Fruit fly (Drosophila melanogaster): ENCODE results near the gene Pgant7.

Gene Pgant7

DNA sequence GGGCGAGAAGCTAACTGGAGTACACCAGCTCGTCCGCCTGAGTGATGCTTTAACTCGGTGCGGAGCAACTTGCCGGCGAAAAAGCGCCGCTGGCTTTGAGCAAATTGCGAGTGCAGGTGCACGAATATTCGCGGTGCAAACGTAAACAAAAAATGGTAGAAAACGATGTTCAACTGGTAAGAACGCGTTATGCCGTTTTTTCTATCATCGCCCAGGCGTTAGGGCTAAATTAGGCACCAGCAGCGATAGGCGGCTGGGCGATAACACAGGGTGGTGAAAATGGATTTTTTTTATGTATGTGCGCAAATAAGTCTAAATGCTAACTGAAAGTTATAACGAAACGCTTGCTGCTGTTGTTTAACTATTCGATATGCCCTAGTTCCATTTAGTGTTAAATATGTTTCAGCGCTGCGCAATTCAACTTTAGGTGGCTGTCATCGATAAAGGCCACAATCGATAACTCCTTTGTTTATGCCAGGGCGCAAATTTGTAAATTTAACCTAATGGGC is at the start of gene Pgant7, which contains the start of gene Xrcc2:
Gene Pgant7, minus strand, starts transcription at position 308 of the 509 bp plus-strand sequence.
Gene Xrcc2, plus strand, starts transcription at position 449 of the 509 bp plus-strand sequence.
- TF ChIP-seq dmrt93B (GFP tag; optimal IDR thresholded peaks at IDR 0.05) (no peak), Sp1 (GFP tag; optimal IDR thresholded peaks at IDR 0.05) (peak; percentile 1), lola (GFP tag; optimal IDR thresholded peaks at IDR 0.05) (no peak), CG9705 (GFP tag; optimal IDR thresholded peaks at IDR 0.05) (no peak), Myc (optimal IDR thresholded peaks at IDR 0.05) (peak; percentile 28), fru (GFP tag; optimal IDR thresholded peaks at IDR 0.05) (no peak), CrebA (GFP tag; optimal IDR thresholded peaks at IDR 0.05; ENCODE audit: borderline replicate concordance) (no peak)

DNA sequence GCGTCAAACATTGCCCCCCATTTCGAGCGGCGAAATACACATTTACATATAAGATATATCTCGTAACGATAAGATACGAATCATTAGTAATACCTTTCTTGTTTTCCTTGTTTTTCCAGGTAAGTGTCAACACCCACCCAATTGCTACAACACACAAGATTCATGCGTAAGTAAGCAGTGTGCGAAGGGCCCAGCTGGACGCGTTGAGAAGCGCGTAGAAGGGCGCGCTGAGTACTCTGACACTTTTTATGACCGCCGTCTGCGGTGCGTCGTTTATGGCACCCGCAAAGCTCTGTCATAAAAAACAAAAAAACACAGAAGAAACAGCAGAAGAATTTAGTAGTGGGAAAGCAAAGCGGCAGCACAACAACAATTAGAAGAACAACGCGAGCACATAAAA is 47.9 kb upstream of the Pgant7 start:
- TF ChIP-seq usp (GFP tag; optimal IDR thresholded peaks at IDR 0.05) = no peak
- no peak for TF ChIP-seq pan (optimal IDR thresholded peaks at IDR 0.05)
- no peak for TF ChIP-seq GATAd (GFP tag; optimal IDR thresholded peaks at IDR 0.05)

DNA sequence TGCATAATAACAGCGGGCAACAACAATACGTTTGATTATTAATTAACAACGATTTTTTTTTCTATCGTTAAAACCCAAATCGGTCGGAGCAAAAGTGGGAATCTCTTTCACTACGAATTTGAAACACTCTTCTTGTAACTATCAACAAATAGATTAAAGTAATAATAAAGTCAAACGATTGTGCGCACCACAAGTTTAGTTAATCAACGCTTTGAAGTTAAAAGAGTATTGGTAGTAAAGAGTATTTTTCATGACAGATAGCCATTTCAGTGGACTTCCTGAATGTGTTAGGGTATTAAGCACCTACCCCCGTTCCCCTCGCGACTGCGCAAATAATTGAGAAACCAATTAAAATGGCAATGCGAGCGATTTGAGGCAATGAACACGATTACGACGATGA is 47.0 kb upstream of the Pgant7 start:
- TF ChIP-seq sv (GFP tag; optimal IDR thresholded peaks at IDR 0.05) = peak; percentile 70
- TF ChIP-seq brk (GFP tag; optimal IDR thresholded peaks at IDR 0.05) = peak; percentile 27
- TF ChIP-seq lola (GFP tag; optimal IDR thresholded peaks at IDR 0.05) = no peak
- no peak for TF ChIP-seq CrebA (GFP tag; optimal IDR thresholded peaks at IDR 0.05; ENCODE audit: borderline replicate concordance)
- no peak for TF ChIP-seq N (GFP tag; optimal IDR thresholded peaks at IDR 0.05)
- TF ChIP-seq tai (GFP tag; optimal IDR thresholded peaks at IDR 0.05) = peak; percentile 48
- peak; percentile 62 for TF ChIP-seq dmrt93B (GFP tag; optimal IDR thresholded peaks at IDR 0.05)
- no peak for TF ChIP-seq sage (GFP tag; optimal IDR thresholded peaks at IDR 0.05)
- no peak for TF ChIP-seq Vsx2 (GFP tag; optimal IDR thresholded peaks at IDR 0.05; ENCODE audit: partially characterized antibody)
- no peak for TF ChIP-seq usp (GFP tag; optimal IDR thresholded peaks at IDR 0.05)
- peak; percentile 16 for TF ChIP-seq CG9705 (GFP tag; optimal IDR thresholded peaks at IDR 0.05)
- no peak for TF ChIP-seq Myc (optimal IDR thresholded peaks at IDR 0.05)
- TF ChIP-seq Hnf4 (GFP tag; optimal IDR thresholded peaks at IDR 0.05) = peak; percentile 73
- no peak for TF ChIP-seq Hr78 (GFP tag; optimal IDR thresholded peaks at IDR 0.05)
- TF ChIP-seq Dfd (GFP tag; optimal IDR thresholded peaks at IDR 0.05) = no peak
- peak; percentile 75 for TF ChIP-seq br (GFP tag; optimal IDR thresholded peaks at IDR 0.05)
- TF ChIP-seq dl (GFP tag; optimal IDR thresholded peaks at IDR 0.05; ENCODE audit: insufficient read depth in 1 of 2, partially characterized antibody in 2 of 2) = no peak
- TF ChIP-seq foxo (GFP tag; optimal IDR thresholded peaks at IDR 0.05) = peak; percentile 37 to 80
- TF ChIP-seq HLH106 (tag; optimal IDR thresholded peaks at IDR 0.05) = peak; percentile 85
- peak; percentile 83 for TF ChIP-seq rgr (GFP tag; optimal IDR thresholded peaks at IDR 0.05)
- peak; percentile 86 for TF ChIP-seq ey (GFP tag; optimal IDR thresholded peaks at IDR 0.05)
- no peak for TF ChIP-seq pan (optimal IDR thresholded peaks at IDR 0.05)
- TF ChIP-seq GATAd (GFP tag; optimal IDR thresholded peaks at IDR 0.05) = no peak
- peak; percentile 76 for TF ChIP-seq OdsH (GFP tag; optimal IDR thresholded peaks at IDR 0.05)
- peak; percentile 76 for TF ChIP-seq fru (GFP tag; optimal IDR thresholded peaks at IDR 0.05)
- no peak for TF ChIP-seq Dif (GFP tag; optimal IDR thresholded peaks at IDR 0.05; ENCODE audit: partially characterized antibody)
- TF ChIP-seq Abd-B (GFP tag; optimal IDR thresholded peaks at IDR 0.05) = no peak
- TF ChIP-seq dsf (GFP tag; optimal IDR thresholded peaks at IDR 0.05; ENCODE audit: borderline replicate concordance) = no peak
- TF ChIP-seq Rel (GFP tag; optimal IDR thresholded peaks at IDR 0.05) = no peak
- peak; percentile 24 for TF ChIP-seq Rel (tag; optimal IDR thresholded peaks at IDR 0.05)
- TF ChIP-seq Sp1 (GFP tag; optimal IDR thresholded peaks at IDR 0.05) = peak; percentile 73
- TF ChIP-seq CG32264 (GFP tag; optimal IDR thresholded peaks at IDR 0.05) = peak; percentile 18
- no peak for TF ChIP-seq Mio (GFP tag; optimal IDR thresholded peaks at IDR 0.05)
- TF ChIP-seq Hr83 (GFP tag; optimal IDR thresholded peaks at IDR 0.05; ENCODE audit: poor library complexity, severe bottlenecking) = no peak
- TF ChIP-seq psq (GFP tag; optimal IDR thresholded peaks at IDR 0.05) = peak; percentile 49
- no peak for TF ChIP-seq Jra (GFP tag; optimal IDR thresholded peaks at IDR 0.05)
- no peak for TF ChIP-seq jim (GFP tag; optimal IDR thresholded peaks at IDR 0.05)
- peak; percentile 48 for TF ChIP-seq woc (GFP tag; optimal IDR thresholded peaks at IDR 0.05)
- peak; percentile 81 for TF ChIP-seq h (GFP tag; optimal IDR thresholded peaks at IDR 0.05)

All from whole organism, wandering third instar larva.